Fruit fly (Drosophila melanogaster) whole organism, embryonic: ENCODE results near the gene IntS14.

Experiments used
- Atf6 ChIP-seq: fragments of 200-800 bp; sonication (Bioruptor generic); IDR thresholded peaks from 2 replicates; pipeline ENCODE4 v1.3.6; 2022; ENCODE audit warnings: missing biosample characterization, missing genetic modification characterization
- CG10462 ChIP-seq: fragments of 200-800 bp; sonication (Bioruptor generic); optimal IDR thresholded peaks from 2 replicates; lab custom pipeline; 2016; ENCODE audit warnings: missing biosample characterization, missing genetic modification characterization
- CG11696 ChIP-seq: fragments of 200-800 bp; sonication (Bioruptor generic); IDR thresholded peaks from 2 replicates; pipeline ENCODE4 v1.3.6; 2022; ENCODE audit warnings: missing biosample characterization, missing genetic modification characterization
- CG12104 ChIP-seq: fragments of 200-800 bp; sonication (Bioruptor generic); optimal IDR thresholded peaks from 3 replicates; lab custom pipeline; 2016; ENCODE audit warnings: missing biosample characterization, missing genetic modification characterization
- CG12659 ChIP-seq: fragments of 200-800 bp; sonication (Bioruptor generic); optimal IDR thresholded peaks from 3 replicates; lab custom pipeline; 2017; ENCODE audit warnings: mild to moderate bottlenecking, missing biosample characterization, missing genetic modification reagents, missing genetic modification characterization
- CG12769 ChIP-seq: fragments of 200-800 bp; sonication (Bioruptor generic); optimal IDR thresholded peaks from 2 replicates; lab custom pipeline; 2019; ENCODE audit warnings: missing biosample characterization, mild to moderate bottlenecking, missing genetic modification characterization, moderate library complexity
- CG13296 ChIP-seq: fragments of 200-800 bp; sonication (Bioruptor generic); optimal IDR thresholded peaks from 3 replicates; lab custom pipeline; 2018; ENCODE audit warnings: missing biosample characterization, mild to moderate bottlenecking, missing genetic modification characterization
- CG15011 ChIP-seq: fragments of 200-800 bp; sonication (Bioruptor generic); optimal IDR thresholded peaks from 3 replicates; lab custom pipeline; 2018; ENCODE audit warnings: missing biosample characterization, mild to moderate bottlenecking, missing genetic modification characterization
- CG15269 ChIP-seq: fragments of 200-800 bp; sonication (Bioruptor generic); optimal IDR thresholded peaks from 2 replicates; lab custom pipeline; 2018; ENCODE audit warnings: missing biosample characterization, mild to moderate bottlenecking, missing genetic modification characterization, moderate library complexity
- CG17359 ChIP-seq: fragments of 200-800 bp; sonication (Bioruptor generic); optimal IDR thresholded peaks from 3 replicates; lab custom pipeline; 2018; ENCODE audit warnings: missing biosample characterization, mild to moderate bottlenecking, missing genetic modification characterization, moderate library complexity
- CG1792 ChIP-seq: fragments of 200-800 bp; sonication (Bioruptor generic); optimal IDR thresholded peaks from 2 replicates; lab custom pipeline; 2016; ENCODE audit warnings: missing biosample characterization, missing genetic modification characterization
- CG2120 ChIP-seq: fragments of 200-800 bp; sonication (Bioruptor generic); optimal IDR thresholded peaks from 3 replicates; lab custom pipeline; 2016; ENCODE audit warnings: missing biosample characterization, missing genetic modification characterization
- CG32532 ChIP-seq: fragments of 200-800 bp; sonication (Bioruptor generic); IDR thresholded peaks from 2 replicates; pipeline ENCODE4 v1.3.6; 2022; ENCODE audit warnings: missing biosample characterization, missing genetic modification characterization
- CG32767 ChIP-seq: fragments of 200-800 bp; sonication (Bioruptor generic); IDR thresholded peaks from 2 replicates; pipeline ENCODE4 v1.3.6; 2022; ENCODE audit warnings: missing biosample characterization, missing genetic modification characterization
- CG3281 ChIP-seq: fragments of 200-800 bp; sonication (Bioruptor generic); optimal IDR thresholded peaks from 3 replicates; lab custom pipeline; 2017; ENCODE audit warnings: missing biosample characterization, mild to moderate bottlenecking, missing genetic modification characterization
- CG33557 ChIP-seq: fragments of 200-800 bp; sonication (Bioruptor generic); optimal IDR thresholded peaks from 2 replicates; lab custom pipeline; 2019; ENCODE audit warnings: missing biosample characterization, mild to moderate bottlenecking, missing genetic modification characterization, moderate library complexity
- CG34376 ChIP-seq: fragments of 200-800 bp; sonication (Bioruptor generic); optimal IDR thresholded peaks from 2 replicates; lab custom pipeline; 2018; ENCODE audit warnings: missing biosample characterization, mild to moderate bottlenecking, missing genetic modification characterization
- CG6683 ChIP-seq: fragments of 200-800 bp; sonication (Bioruptor generic); optimal IDR thresholded peaks from 2 replicates; lab custom pipeline; 2017; ENCODE audit warnings: missing biosample characterization, mild to moderate bottlenecking, missing genetic modification characterization, missing genetic modification reagents
- CG6765 ChIP-seq: fragments of 200-800 bp; sonication (Bioruptor generic); optimal IDR thresholded peaks from 3 replicates; lab custom pipeline; 2017; ENCODE audit warnings: missing biosample characterization, mild to moderate bottlenecking, missing genetic modification characterization
- CG7987 ChIP-seq: fragments of 200-800 bp; sonication (Bioruptor generic); optimal IDR thresholded peaks from 2 replicates; lab custom pipeline; 2018; ENCODE audit warnings: missing biosample characterization, mild to moderate bottlenecking, missing genetic modification characterization, moderate library complexity
- CG8478 ChIP-seq: fragments of >200 bp; optimal IDR thresholded peaks from 2 replicates; lab custom pipeline; 2018
- CG9932 ChIP-seq: fragments of 200-800 bp; sonication (Bioruptor generic); IDR thresholded peaks from 2 replicates; pipeline ENCODE4 v1.3.6; 2022; ENCODE audit warnings: missing biosample characterization, missing genetic modification characterization
- Ets65A ChIP-seq: fragments of 200-800 bp; sonication (Bioruptor generic); peaks from one replicate; lab custom pipeline; 2016; ENCODE audit warnings: missing biosample characterization, missing genetic modification characterization
- H15 ChIP-seq: fragments of 200-800 bp; sonication (Bioruptor generic); IDR thresholded peaks from 3 replicates; pipeline ENCODE4 v1.3.6; 2022; ENCODE audit warnings: missing biosample characterization, missing genetic modification characterization
- Hmr ChIP-seq: fragments of 200-800 bp; sonication (Bioruptor generic); optimal IDR thresholded peaks from 3 replicates; lab custom pipeline; 2017; ENCODE audit warnings: mild to moderate bottlenecking, missing biosample characterization, missing genetic modification reagents, missing genetic modification characterization
- Jarid2 ChIP-seq: fragments of 200-800 bp; sonication (Bioruptor generic); optimal IDR thresholded peaks from 3 replicates; lab custom pipeline; 2017; ENCODE audit warnings: mild to moderate bottlenecking, missing biosample characterization, missing genetic modification reagents, missing genetic modification characterization
- Med ChIP-seq: fragments of 200-800 bp; sonication (Bioruptor generic); peaks from one replicate; lab custom pipeline; 2016; ENCODE audit warnings: missing biosample characterization, missing genetic modification characterization, mild to moderate bottlenecking, inconsistent platforms, moderate library complexity
- NC2α ChIP-seq: fragments of 200-800 bp; sonication (Bioruptor generic); optimal IDR thresholded peaks from 2 replicates; lab custom pipeline; 2016; ENCODE audit warnings: missing biosample characterization, missing genetic modification characterization
- Poxn ChIP-seq: fragments of 200-800 bp; sonication (Bioruptor generic); IDR thresholded peaks from 2 replicates; pipeline ENCODE4 v1.3.6; 2022; ENCODE audit warnings: missing biosample characterization, missing genetic modification characterization
- Ptx1 ChIP-seq: fragments of 200-800 bp; sonication (Bioruptor generic); IDR thresholded peaks from 2 replicates; pipeline ENCODE4 v1.3.6; 2022; ENCODE audit warnings: missing biosample characterization, missing genetic modification characterization
- Vsx1 ChIP-seq: fragments of 200-800 bp; sonication (Bioruptor generic); optimal IDR thresholded peaks from 2 replicates; lab custom pipeline; 2017; ENCODE audit warnings: missing biosample characterization, mild to moderate bottlenecking, missing genetic modification characterization, missing genetic modification reagents
- aop ChIP-seq: fragments of 200-800 bp; sonication (Bioruptor generic); IDR thresholded peaks from 2 replicates; pipeline ENCODE4 v1.3.6; 2022; ENCODE audit warnings: missing biosample characterization, missing genetic modification characterization
- dmrt11E ChIP-seq: fragments of 200-800 bp; sonication (Bioruptor generic); optimal IDR thresholded peaks from 3 replicates; lab custom pipeline; 2018; ENCODE audit warnings: missing biosample characterization, mild to moderate bottlenecking, missing genetic modification characterization, moderate library complexity
- fu2 ChIP-seq: fragments of 200-800 bp; sonication (Bioruptor generic); optimal IDR thresholded peaks from 2 replicates; lab custom pipeline; 2016; ENCODE audit warnings: missing biosample characterization, missing genetic modification characterization
- grn ChIP-seq: fragments of 200-800 bp; sonication (Bioruptor generic); optimal IDR thresholded peaks from 3 replicates; lab custom pipeline; 2017; ENCODE audit warnings: missing biosample characterization, missing genetic modification characterization
- lola ChIP-seq, 3 experiments: fragments of >200 bp in 2 of 3; fragments of 200-800 bp in 1 of 3; sonication (Bioruptor generic) in 1 of 3; optimal IDR thresholded peaks; 2 replicates each; lab custom pipeline; 2017 to 2019; ENCODE audit warnings: missing biosample characterization in 3 of 3, missing genetic modification characterization in 3 of 3, mild to moderate bottlenecking in 1 of 3, moderate library complexity in 1 of 3
- mirr ChIP-seq: fragments of 200-800 bp; sonication (Bioruptor generic); optimal IDR thresholded peaks from 3 replicates; lab custom pipeline; 2018; ENCODE audit warnings: missing biosample characterization, mild to moderate bottlenecking, missing genetic modification characterization
- mld ChIP-seq: fragments of 200-800 bp; sonication (Bioruptor generic); IDR thresholded peaks from 3 replicates; pipeline ENCODE4 v1.3.6; 2022; ENCODE audit warnings: missing biosample characterization, missing genetic modification characterization; ENCODE audit not compliant: partially characterized antibody
- oc ChIP-seq: fragments of 200-800 bp; sonication (Bioruptor generic); optimal IDR thresholded peaks from 2 replicates; lab custom pipeline; 2018; ENCODE audit warnings: missing biosample characterization, mild to moderate bottlenecking, missing genetic modification characterization, moderate library complexity
- pnt ChIP-seq: fragments of 200-800 bp; sonication (Bioruptor generic); optimal IDR thresholded peaks from 3 replicates; lab custom pipeline; 2016; ENCODE audit warnings: missing biosample characterization, missing genetic modification characterization
- row ChIP-seq: fragments of 200-800 bp; sonication (Bioruptor generic); IDR thresholded peaks from 3 replicates; pipeline ENCODE4 v1.3.6; 2022; ENCODE audit warnings: missing biosample characterization, missing genetic modification characterization
- sc ChIP-seq, 3 experiments: fragments of >200 bp in 2 of 3; fragments of 200-800 bp in 1 of 3; sonication (Bioruptor generic) in 1 of 3; optimal IDR thresholded peaks; 2 replicates in 2 of 3; 3 replicates in 1 of 3; lab custom pipeline; 2017; ENCODE audit warnings: mild to moderate bottlenecking in 1 of 3, missing biosample characterization in 1 of 3, missing genetic modification characterization in 1 of 3, missing genetic modification reagents in 1 of 3
- sd ChIP-seq: fragments of 200-800 bp; sonication (Bioruptor generic); optimal IDR thresholded peaks from 3 replicates; lab custom pipeline; 2018; ENCODE audit warnings: missing biosample characterization, mild to moderate bottlenecking, missing genetic modification characterization, moderate library complexity
- sens-2 ChIP-seq: fragments of 200-800 bp; sonication (Bioruptor generic); IDR thresholded peaks from 2 replicates; pipeline ENCODE4 v1.3.6; 2022; ENCODE audit warnings: missing biosample characterization, missing genetic modification characterization
- shn ChIP-seq: fragments of 200-800 bp; sonication (Bioruptor generic); optimal IDR thresholded peaks from 3 replicates; lab custom pipeline; 2016; ENCODE audit warnings: missing biosample characterization, missing genetic modification characterization
- vnd ChIP-seq: fragments of 200-800 bp; sonication (Bioruptor generic); IDR thresholded peaks from 3 replicates; pipeline ENCODE4 v1.3.6; 2022; ENCODE audit warnings: missing biosample characterization, missing genetic modification characterization; ENCODE audit not compliant: partially characterized antibody

IntS14 gene

dm6 chr2L:1201396-1201837 lies 37.2 kb downstream of the IntS14 start (continued):
- TF ChIP-seq oc (no peak), CG32767 (GFP tag; lab: Robert Waterston, UW) (no peak), sens-2 (GFP tag; lab: Robert Waterston, UW) (0 out of 2 replicates have a peak, but pooled peaks have one; percentile 24), CG15269 (tag; lab: Kevin White, UChicago) (peak; percentile 21), mirr (GFP tag; lab: Kevin White, UChicago) (peak; percentile 60), CG12659 (GFP tag; lab: Kevin White, UChicago) (no peak), CG34376 (GFP tag; lab: Kevin White, UChicago) (peak; percentile 58), CG6683 (GFP tag; lab: Kevin White, UChicago) (no peak), grn (GFP tag; lab: Kevin White, UChicago) (peak; percentile 79), CG32532 (GFP tag; lab: Robert Waterston, UW) (no peak), sd (tag; lab: Kevin White, UChicago) (peak; percentile 93), vnd (GFP tag; lab: Robert Waterston, UW) (no peak), CG10462 (GFP tag; lab: Kevin White, UChicago) (no peak)
- TF ChIP-seq, all 482 proteins: peak for 15

- TF ChIP-seq pnt: no peak
- no peak for TF ChIP-seq CG3281 (GFP tag; lab: Kevin White, UChicago)
- TF ChIP-seq CG9932: peak; percentile 8; the same call in 1 of the 2 replicates
- no peak for TF ChIP-seq CG7987 (GFP tag; lab: Kevin White, UChicago)
- no peak for TF ChIP-seq CG12769 (tag; lab: Kevin White, UChicago)
- TF ChIP-seq mld (GFP tag; lab: Robert Waterston, UW): no peak
- TF ChIP-seq CG11696: peak; percentile 52
- TF ChIP-seq lola (GFP tag; optimal IDR thresholded peaks at IDR 0.05; lab: Kevin White, UChicago): no peak
- no peak for TF ChIP-seq Atf6 (GFP tag; lab: Robert Waterston, UW)
- TF ChIP-seq H15 (GFP tag; lab: Robert Waterston, UW): no peak
- no peak for TF ChIP-seq CG6765 (GFP tag; lab: Kevin White, UChicago)
- no peak for TF ChIP-seq Jarid2 (GFP tag; lab: Kevin White, UChicago)
- TF ChIP-seq CG13296 (GFP tag; lab: Kevin White, UChicago): no peak
- no peak for TF ChIP-seq CG15011
- TF ChIP-seq CG17359: no peak
- TF ChIP-seq shn (GFP tag; lab: Kevin White, UChicago): no peak
- no peak for TF ChIP-seq CG8478 (lab: Kevin White, UChicago)
- peak; percentile 51 for TF ChIP-seq Ets65A
- no peak for TF ChIP-seq dmrt11E (tag; lab: Kevin White, UChicago)
- TF ChIP-seq NC2α: no peak
- no peak for TF ChIP-seq CG33557
- TF ChIP-seq Med (GFP tag; lab: Kevin White, UChicago): peak; percentile 15
- TF ChIP-seq aop (GFP tag; lab: Robert Waterston, UW): no peak
- no peak for TF ChIP-seq CG2120 (GFP tag; lab: Kevin White, UChicago)
- TF ChIP-seq row (GFP tag; lab: Robert Waterston, UW): 0 out of 3 replicates have a peak, but pooled peaks have one; percentile 11
- no peak for TF ChIP-seq CG1792
- no peak for TF ChIP-seq Hmr
- TF ChIP-seq Ptx1 (GFP tag; lab: Robert Waterston, UW): no peak
- TF ChIP-seq Vsx1 (GFP tag; lab: Kevin White, UChicago): no peak
- no peak for TF ChIP-seq sc (optimal IDR thresholded peaks at IDR 0.05; lab: Kevin White, UChicago)
- no peak for TF ChIP-seq sc (GFP tag; optimal IDR thresholded peaks at IDR 0.05; lab: Kevin White, UChicago)
- no peak for TF ChIP-seq fu2 (GFP tag; lab: Kevin White, UChicago)
- 0 out of 2 replicates have a peak, but pooled peaks have one; percentile 14 for TF ChIP-seq Poxn (GFP tag; lab: Robert Waterston, UW)
- TF ChIP-seq CG12104 (GFP tag; lab: Kevin White, UChicago): no peak
These were observed 38.2 kb downstream of the IntS14 start for dm6 chr2L:1202445-1202844.
